Fruit fly (Drosophila melanogaster) Kc167 (cell line): ENCODE results near the gene CkIalpha.

Experiments
- Myc ChIP-seq: fragments of >200 bp; optimal IDR thresholded peaks from 2 replicates; lab custom pipeline; 2017; ENCODE audit warnings: missing external identifiers
- Sin3A ChIP-seq: fragments of >200 bp; optimal IDR thresholded peaks from 2 replicates; lab custom pipeline; 2018; ENCODE audit warnings: missing external identifiers
- h ChIP-seq: fragments of >200 bp; optimal IDR thresholded peaks from 3 replicates; lab custom pipeline; 2018; ENCODE audit warnings: missing external identifiers
- insv ChIP-seq: fragments of >200 bp; optimal IDR thresholded peaks from 3 replicates; lab custom pipeline; 2018; ENCODE audit warnings: missing external identifiers
- psq ChIP-seq: fragments of >200 bp; optimal IDR thresholded peaks from 2 replicates; lab custom pipeline; 2017; ENCODE audit warnings: missing external identifiers
- ttk ChIP-seq: sonication (Bioruptor generic); optimal IDR thresholded peaks from 2 replicates; lab custom pipeline; 2017; ENCODE audit warnings: missing external identifiers

The CkIalpha gene

dm6 chrX:12653574-12653973, at the start of gene CkIalpha:
Gene CkIalpha (plus strand): TSS chrX:12653626.
- TF ChIP-seq ttk (no peak), insv (lab: Kevin White, UChicago) (no peak), h (lab: Kevin White, UChicago) (no peak)

DNA sequence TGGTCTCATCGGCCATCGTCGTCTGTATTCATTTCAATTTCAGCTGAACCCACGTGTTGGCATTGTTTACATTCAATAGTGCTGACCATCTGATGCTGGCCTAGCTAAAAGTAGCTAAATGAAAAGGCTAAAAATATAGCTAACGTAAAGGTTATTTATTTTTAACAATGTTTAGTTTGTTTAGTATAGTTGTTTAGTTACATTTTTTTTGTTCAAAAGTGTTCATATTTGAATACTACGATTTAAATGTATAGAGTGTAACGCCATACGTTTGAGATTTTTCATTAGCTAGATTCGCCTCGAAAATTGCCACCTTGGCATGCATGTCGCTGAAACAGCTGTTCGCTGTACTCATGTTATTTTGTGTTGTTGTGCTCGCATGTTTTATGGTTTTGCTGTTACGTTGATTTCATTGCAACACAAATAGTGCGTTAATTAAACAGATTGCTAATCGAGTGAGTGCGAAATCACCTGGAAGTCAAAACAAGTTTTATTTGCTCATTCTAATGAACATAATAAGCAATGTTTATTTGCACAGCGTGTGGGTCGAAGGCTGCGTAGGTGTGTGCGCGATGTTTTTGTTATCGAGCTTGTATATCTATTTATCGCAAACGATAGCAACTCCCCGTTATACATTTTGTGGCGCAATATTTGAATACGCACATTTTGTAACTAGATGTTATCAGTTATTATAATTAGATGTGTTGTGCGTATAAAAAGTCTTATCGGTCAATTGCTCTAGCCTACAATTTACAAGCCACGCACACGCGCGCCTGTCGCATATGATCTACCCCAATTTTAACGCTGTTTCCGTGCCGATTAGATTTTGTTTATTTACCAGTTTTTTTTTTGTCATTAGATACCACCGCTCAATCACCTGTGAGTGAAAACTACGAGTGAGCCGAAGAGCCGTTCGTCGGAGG, 41.6 kb upstream of the CkIalpha start, which contains the start of the genes CG1463 and Fpgs1:
CG1463 (minus strand) TSS at position 132 of the 923 bp plus-strand sequence.
Fpgs1 (plus strand) TSS at position 332 of the 923 bp plus-strand sequence.
- TF ChIP-seq ttk (no peak), insv (lab: Kevin White, UChicago) (no peak), Myc (lab: Kevin White, UChicago) (no peak), psq (lab: Kevin White, UChicago) (no peak), Sin3A (lab: Kevin White, UChicago) (no peak), h (lab: Kevin White, UChicago) (no peak)

- TF ChIP-seq h (lab: Kevin White, UChicago) (no peak), Myc (lab: Kevin White, UChicago) (no peak), insv (lab: Kevin White, UChicago) (no peak), psq (lab: Kevin White, UChicago) (no peak), ttk (no peak), Sin3A (lab: Kevin White, UChicago) (no peak)
These were observed 40.1 kb upstream of the CkIalpha start for dm6 chrX:12613248-12613805.

DNA sequence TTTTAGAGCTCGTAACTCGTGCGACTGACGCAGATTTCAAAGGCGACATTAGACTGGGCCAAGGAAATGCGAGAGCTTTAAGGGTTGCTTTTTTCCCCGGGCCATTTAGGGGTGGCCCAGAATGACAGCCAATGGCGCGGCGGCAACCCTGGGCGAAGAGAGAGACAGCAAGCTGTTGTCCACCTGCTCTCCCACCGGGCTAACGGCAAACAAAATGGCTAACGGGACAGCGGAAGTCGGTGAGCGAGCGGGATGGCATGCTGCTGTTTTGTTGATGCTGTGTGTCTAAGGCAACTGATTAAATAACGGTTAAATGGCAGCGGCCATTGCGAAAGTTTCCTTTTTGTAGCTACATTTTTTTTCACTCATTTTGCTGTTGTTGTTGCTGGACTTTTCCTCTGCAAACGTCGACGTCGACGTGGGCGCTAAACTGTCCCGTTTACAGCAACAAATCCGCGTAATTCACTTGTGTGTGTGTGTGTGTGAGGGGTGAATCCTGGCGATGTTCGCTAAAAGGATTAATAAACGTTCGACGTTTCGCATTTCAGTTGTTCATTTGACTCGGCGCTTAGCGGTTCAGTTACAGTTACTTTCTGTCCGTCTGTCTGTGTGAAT, 37.6 kb upstream of the CkIalpha start, which contains the start of gene CG11085:
CG11085 (plus strand) TSS at position 565 of the 615 bp plus-strand sequence.
- no peak for TF ChIP-seq psq (lab: Kevin White, UChicago)
- TF ChIP-seq ttk: no peak
- TF ChIP-seq Myc (lab: Kevin White, UChicago): no peak
- no peak for TF ChIP-seq h (lab: Kevin White, UChicago)
- TF ChIP-seq insv (lab: Kevin White, UChicago): no peak
- TF ChIP-seq Sin3A (lab: Kevin White, UChicago): no peak

DNA sequence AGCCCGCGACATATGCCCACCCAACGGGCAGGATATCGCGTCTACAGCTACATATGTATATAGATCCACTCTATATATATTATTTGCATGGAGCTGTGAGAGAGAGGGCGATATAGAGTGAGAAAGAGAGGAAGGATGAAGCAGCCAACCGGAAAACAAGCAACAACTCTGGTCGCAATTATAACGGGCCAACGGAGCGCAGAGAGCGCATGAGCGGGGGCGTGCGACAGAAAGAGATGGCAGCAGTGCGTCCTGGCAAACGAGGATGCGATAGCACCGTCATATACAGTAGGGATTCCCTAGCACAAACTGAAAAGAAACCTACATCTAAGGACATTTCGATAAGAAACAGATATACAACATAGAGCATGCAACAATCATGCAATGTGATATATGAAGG, 31.8 kb upstream of the CkIalpha start:
- no peak for TF ChIP-seq ttk
- TF ChIP-seq Sin3A (lab: Kevin White, UChicago): no peak
- no peak for TF ChIP-seq h (lab: Kevin White, UChicago)
- no peak for TF ChIP-seq insv (lab: Kevin White, UChicago)
- no peak for TF ChIP-seq psq (lab: Kevin White, UChicago)
- no peak for TF ChIP-seq Myc (lab: Kevin White, UChicago)

- TF ChIP-seq Sin3A (lab: Kevin White, UChicago) (no peak), Myc (lab: Kevin White, UChicago) (no peak), ttk (no peak), insv (lab: Kevin White, UChicago) (no peak), psq (lab: Kevin White, UChicago) (no peak), h (lab: Kevin White, UChicago) (no peak)
These were observed 29.4 kb upstream of the CkIalpha start, which contains the start of gene CG15728 for dm6 chrX:12623992-12624391. Gene CG15728 (plus strand): TSS chrX:12624292.

- TF ChIP-seq insv (lab: Kevin White, UChicago) (no peak), Sin3A (lab: Kevin White, UChicago) (no peak), Myc (lab: Kevin White, UChicago) (no peak), psq (lab: Kevin White, UChicago) (no peak), h (lab: Kevin White, UChicago) (no peak), ttk (no peak)
These were observed 27.7 kb upstream of the CkIalpha start for dm6 chrX:12625594-12626274.

dm6 chrX:12629564-12629963, 23.9 kb upstream of the CkIalpha start, which contains the start of the genes Aven and CG2540:
Gene Aven (minus strand): TSS chrX:12629640.
Gene CG2540 (plus strand): TSS chrX:12629878.
- no peak for TF ChIP-seq Sin3A (lab: Kevin White, UChicago)
- TF ChIP-seq Myc (lab: Kevin White, UChicago): no peak
- TF ChIP-seq h (lab: Kevin White, UChicago): no peak
- no peak for TF ChIP-seq insv (lab: Kevin White, UChicago)
- TF ChIP-seq psq (lab: Kevin White, UChicago): no peak
- no peak for TF ChIP-seq ttk

- TF ChIP-seq Sin3A (lab: Kevin White, UChicago) (no peak), psq (lab: Kevin White, UChicago) (no peak), h (lab: Kevin White, UChicago) (no peak), insv (lab: Kevin White, UChicago) (no peak), ttk (no peak)
These were observed 21.9 kb upstream of the CkIalpha start, which contains the start of gene Tomosyn for dm6 chrX:12631317-12632156. Gene Tomosyn (plus strand): TSS chrX:12631605.

dm6 chrX:12632157-12632422, 21.3 kb upstream of the CkIalpha start:
- TF ChIP-seq h (lab: Kevin White, UChicago): no peak
- no peak for TF ChIP-seq Sin3A (lab: Kevin White, UChicago)
